Worm (Caenorhabditis elegans): ENCODE measurements around the gene F08F8.11.

- TF ChIP-seq him-1 (tag; optimal IDR thresholded peaks at IDR 0.05) (no peak), W03F9.2 (tag; optimal IDR thresholded peaks at IDR 0.05) (peak; percentile 85), dao-5 (tag; optimal IDR thresholded peaks at IDR 0.05) (no peak)
These were observed 30.5 kb upstream of the F08F8.11 start, which contains the start of gene F56C9.10 for ce11 chrIII:7335220-7335619.

Measured in whole organism, L4/young adult.